Worm (Caenorhabditis elegans) whole organism, L3 larva: ENCODE results near the gene C29A12.1.

Source experiments
- aly-2 ChIP-seq: fragments of 150-350 bp; optimal IDR thresholded peaks from 2 replicates; lab custom pipeline; 2014; ENCODE audit warnings: missing biosample characterization, missing genetic modification characterization
- ama-1 ChIP-seq: fragments of 150-350 bp; optimal IDR thresholded peaks from 2 replicates; lab custom pipeline; 2018
- daf-12 ChIP-seq: fragments of 150-350 bp; optimal IDR thresholded peaks from 2 replicates; lab custom pipeline; 2014; ENCODE audit warnings: missing biosample characterization, missing genetic modification reagents, missing genetic modification characterization
- elt-1 ChIP-seq: fragments of 150-350 bp; optimal IDR thresholded peaks from 2 replicates; lab custom pipeline; 2014; ENCODE audit warnings: missing biosample characterization, missing genetic modification characterization
- lin-39 ChIP-seq: fragments of 150-350 bp; optimal IDR thresholded peaks from 2 replicates; lab custom pipeline; 2018; ENCODE audit warnings: missing biosample characterization, missing genetic modification reagents, missing genetic modification characterization
- nhr-28 ChIP-seq: fragments of 150-350 bp; optimal IDR thresholded peaks from 2 replicates; lab custom pipeline; 2014; ENCODE audit warnings: missing biosample characterization, missing genetic modification characterization
- pqm-1 ChIP-seq: fragments of 150-350 bp; optimal IDR thresholded peaks from 2 replicates; lab custom pipeline; 2017; ENCODE audit warnings: missing biosample characterization, missing genetic modification characterization, inconsistent platforms
- snpc-4 ChIP-seq: fragments of 150-350 bp; optimal IDR thresholded peaks from 2 replicates; lab custom pipeline; 2014; ENCODE audit warnings: missing biosample characterization, missing genetic modification characterization
- zag-1 ChIP-seq: fragments of 150-350 bp; optimal IDR thresholded peaks from 2 replicates; lab custom pipeline; 2014; ENCODE audit warnings: missing biosample characterization, missing genetic modification characterization

- TF ChIP-seq daf-12 (tag; lab: Kevin White, UChicago) (no peak), aly-2 (tag; lab: Kevin White, UChicago) (no peak), pqm-1 (tag; lab: Kevin White, UChicago) (no peak), nhr-28 (tag; lab: Kevin White, UChicago) (no peak), ama-1 (lab: Kevin White, UChicago) (no peak), snpc-4 (tag; lab: Kevin White, UChicago) (no peak), elt-1 (tag; lab: Kevin White, UChicago) (peak; percentile 65), lin-39 (tag; lab: Kevin White, UChicago) (no peak), zag-1 (tag; lab: Kevin White, UChicago) (no peak)
These were observed 47.3 kb upstream of the C29A12.1 start for ce11 chrV:10860526-10861037.
